Worm (Caenorhabditis elegans): ENCODE data around the gene C47E12.14.

C47E12.14 gene

DNA sequence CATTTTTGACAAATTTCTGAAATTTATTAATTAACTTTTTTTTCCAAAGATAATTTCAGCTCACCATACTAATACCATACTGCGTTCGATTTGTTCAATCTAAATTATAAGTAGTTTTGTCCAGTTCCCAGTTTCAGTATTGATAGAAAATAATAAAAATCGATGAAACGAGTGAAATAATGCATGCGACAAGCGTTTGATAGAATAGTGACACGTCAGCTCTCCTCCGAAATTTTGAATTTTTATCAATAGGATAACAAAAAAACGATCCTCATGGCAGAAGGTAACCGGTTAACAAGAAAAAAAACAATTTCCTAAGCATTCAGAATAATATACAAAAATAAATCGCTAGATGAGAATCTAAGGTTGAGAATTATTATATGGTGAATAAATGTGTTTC is 25.6 kb upstream of the C47E12.14 start, which contains the start of gene C47E12.3:
Gene C47E12.3, minus strand, starts transcription at position 101 of the 400 bp plus-strand sequence.
- TF ChIP-seq hmbx-1 (tag; optimal IDR thresholded peaks at IDR 0.05) = no peak
- no peak for TF ChIP-seq aly-1 (tag; optimal IDR thresholded peaks at IDR 0.05)
- TF ChIP-seq ama-1 (optimal IDR thresholded peaks at IDR 0.05) = no peak
- TF ChIP-seq ceh-13 (GFP tag; optimal IDR thresholded peaks at IDR 0.05) = no peak
- no peak for TF ChIP-seq hnd-1 (tag; optimal IDR thresholded peaks at IDR 0.05)
- TF ChIP-seq scrt-1 (GFP tag; IDR thresholded peaks at IDR 0.05) = no peak
- TF ChIP-seq tbx-11 (GFP tag; IDR thresholded peaks at IDR 0.05) = no peak
- no peak for TF ChIP-seq sea-1 (GFP tag; conservative IDR thresholded peaks at IDR 0.05)
- no peak for TF ChIP-seq tbx-37 (GFP tag; conservative IDR thresholded peaks at IDR 0.05)
- TF ChIP-seq pes-1 (GFP tag; IDR thresholded peaks at IDR 0.05) = no peak
- no peak for TF ChIP-seq tra-4 (tag; optimal IDR thresholded peaks at IDR 0.05)
- no peak for TF ChIP-seq B0310.2 (tag; optimal IDR thresholded peaks at IDR 0.05)
- TF ChIP-seq ceh-36 (tag; optimal IDR thresholded peaks at IDR 0.05) = no peak
- TF ChIP-seq ets-7 (tag; optimal IDR thresholded peaks at IDR 0.05) = no peak
- TF ChIP-seq flt-1 (GFP tag; IDR thresholded peaks at IDR 0.05) = no peak
- TF ChIP-seq hmg-4 (GFP tag; optimal IDR thresholded peaks at IDR 0.05) = no peak
- no peak for TF ChIP-seq F13C5.2 (tag; optimal IDR thresholded peaks at IDR 0.05)

DNA sequence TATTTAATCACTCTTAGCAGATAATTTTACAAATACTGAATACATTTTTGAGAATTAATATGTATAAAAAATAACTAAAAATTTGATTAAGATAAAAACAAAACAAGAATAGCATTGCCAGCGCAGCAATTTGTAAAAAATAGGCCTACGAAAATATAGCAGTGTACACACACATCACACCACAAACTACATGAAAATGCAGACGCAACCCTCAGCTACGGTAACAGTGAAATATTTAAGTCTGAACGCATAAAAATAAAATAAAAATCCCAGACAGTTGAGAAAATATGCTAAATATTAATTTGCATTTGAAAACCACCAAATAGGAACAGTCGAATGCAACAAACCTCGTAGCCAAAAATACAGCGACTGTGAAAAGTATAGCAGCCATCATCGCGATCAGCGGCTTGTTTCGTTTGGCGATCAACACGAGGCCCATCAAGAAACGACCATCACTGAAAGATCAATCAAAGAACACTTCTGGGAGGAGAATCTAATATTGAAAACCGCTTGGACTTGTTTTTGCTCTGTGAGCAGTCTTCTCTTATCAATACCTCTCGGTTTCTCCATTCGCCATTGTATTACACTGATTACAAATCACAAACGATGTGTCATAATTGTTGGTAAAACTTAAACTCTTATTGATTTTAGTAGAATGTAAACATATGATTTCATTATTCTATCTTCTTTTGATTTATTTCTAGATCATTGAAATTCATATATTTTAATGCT is 22.5 kb upstream of the C47E12.14 start, which contains the start of gene pyp-1:
Gene pyp-1, minus strand, starts transcription at position 439 of the 732 bp plus-strand sequence.
- TF ChIP-seq ceh-13 (GFP tag; optimal IDR thresholded peaks at IDR 0.05) (no peak), ama-1 (optimal IDR thresholded peaks at IDR 0.05) (no peak), hmg-4 (GFP tag; optimal IDR thresholded peaks at IDR 0.05) (no peak), B0310.2 (tag; optimal IDR thresholded peaks at IDR 0.05) (no peak), tbx-11 (GFP tag; IDR thresholded peaks at IDR 0.05) (no peak)

DNA sequence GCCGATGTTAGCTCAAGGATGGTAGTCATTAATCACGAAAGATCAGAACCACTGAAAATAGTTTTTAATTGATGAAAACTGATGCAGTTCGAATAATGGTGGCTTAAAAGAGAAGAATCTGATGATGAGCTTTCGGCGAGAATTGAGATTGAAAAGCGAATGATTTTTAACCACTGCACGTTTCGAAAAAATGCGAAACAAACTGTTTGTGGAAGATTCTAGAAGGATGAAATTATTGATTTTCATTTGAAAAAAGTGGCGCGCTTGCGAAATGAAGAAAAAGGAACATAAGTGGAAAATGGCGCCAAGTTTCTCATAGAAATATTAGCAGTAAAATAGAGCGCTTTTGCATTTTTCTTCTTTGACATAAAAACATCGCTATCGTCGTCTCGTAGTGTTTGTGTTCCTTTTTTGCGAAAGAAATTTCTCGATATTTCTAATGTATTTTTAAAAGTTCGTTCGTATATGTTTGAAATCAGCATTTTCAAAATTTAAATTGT is 18.8 kb upstream of the C47E12.14 start, which contains the start of gene uba-1:
Gene uba-1, minus strand, starts transcription at position 51 of the 500 bp plus-strand sequence.
- TF ChIP-seq tbx-11 (GFP tag; IDR thresholded peaks at IDR 0.05) = no peak
- TF ChIP-seq ama-1 (optimal IDR thresholded peaks at IDR 0.05) = peak; percentile 61

DNA sequence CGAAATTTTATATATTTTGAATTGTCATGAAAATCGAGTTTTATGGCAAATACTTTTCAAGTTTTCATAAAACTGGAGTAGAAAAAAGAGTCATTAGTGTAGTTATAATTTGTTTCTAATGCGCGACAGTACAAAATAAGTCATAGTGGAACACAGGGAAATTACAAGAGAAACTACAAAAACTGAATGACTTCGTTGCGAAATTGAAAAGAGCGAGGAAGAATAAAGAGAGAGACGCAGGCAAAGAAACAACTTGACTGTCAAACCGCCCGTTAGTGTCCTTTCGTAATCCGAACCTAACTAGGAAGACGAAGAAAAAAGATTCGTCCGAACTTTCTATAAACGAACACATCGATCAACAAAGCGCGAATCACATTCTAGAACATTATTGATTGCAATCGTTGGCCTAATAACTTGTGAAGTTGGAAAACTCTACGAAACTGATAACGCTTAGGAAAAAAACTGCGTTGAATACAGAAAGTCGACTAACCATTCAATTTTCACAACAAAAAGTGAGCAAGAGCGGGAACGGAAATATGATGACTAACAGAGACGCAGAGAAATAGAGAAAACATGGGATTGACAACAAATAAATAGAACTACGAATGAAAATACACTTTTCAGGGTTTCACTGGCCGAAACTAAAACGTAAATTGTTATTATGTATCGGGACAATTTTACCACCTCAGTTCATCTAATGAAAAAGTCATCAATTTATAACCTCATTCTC is 17.4 kb upstream of the C47E12.14 start:
- TF ChIP-seq pes-1 (GFP tag; IDR thresholded peaks at IDR 0.05) (no peak), aly-1 (tag; optimal IDR thresholded peaks at IDR 0.05) (no peak), hmbx-1 (tag; optimal IDR thresholded peaks at IDR 0.05) (no peak), scrt-1 (GFP tag; IDR thresholded peaks at IDR 0.05) (no peak), ets-7 (tag; optimal IDR thresholded peaks at IDR 0.05) (no peak), ama-1 (optimal IDR thresholded peaks at IDR 0.05) (no peak), ceh-36 (tag; optimal IDR thresholded peaks at IDR 0.05) (no peak), flt-1 (GFP tag; IDR thresholded peaks at IDR 0.05) (no peak), tbx-37 (GFP tag; conservative IDR thresholded peaks at IDR 0.05) (no peak), ceh-13 (GFP tag; optimal IDR thresholded peaks at IDR 0.05) (no peak)

DNA sequence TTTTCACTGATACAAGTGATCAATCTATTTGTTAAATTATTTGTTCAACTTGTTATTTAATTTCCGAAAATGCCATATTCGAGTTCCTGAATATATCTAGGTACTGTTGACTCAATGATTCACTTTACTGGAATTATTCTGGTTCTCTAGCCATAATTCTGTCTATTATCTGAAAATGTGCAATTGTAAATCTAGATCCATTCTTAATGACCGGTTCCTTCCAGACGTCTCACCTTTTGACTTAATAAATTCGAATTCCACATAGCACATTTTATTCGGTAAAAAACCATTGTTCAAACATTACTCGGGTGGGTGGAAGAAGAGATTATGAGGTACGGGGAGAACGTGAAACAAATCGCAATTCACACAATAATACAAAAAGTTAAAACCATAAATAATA is 13.2 kb upstream of the C47E12.14 start:
- no peak for TF ChIP-seq ets-7 (tag; optimal IDR thresholded peaks at IDR 0.05)

DNA sequence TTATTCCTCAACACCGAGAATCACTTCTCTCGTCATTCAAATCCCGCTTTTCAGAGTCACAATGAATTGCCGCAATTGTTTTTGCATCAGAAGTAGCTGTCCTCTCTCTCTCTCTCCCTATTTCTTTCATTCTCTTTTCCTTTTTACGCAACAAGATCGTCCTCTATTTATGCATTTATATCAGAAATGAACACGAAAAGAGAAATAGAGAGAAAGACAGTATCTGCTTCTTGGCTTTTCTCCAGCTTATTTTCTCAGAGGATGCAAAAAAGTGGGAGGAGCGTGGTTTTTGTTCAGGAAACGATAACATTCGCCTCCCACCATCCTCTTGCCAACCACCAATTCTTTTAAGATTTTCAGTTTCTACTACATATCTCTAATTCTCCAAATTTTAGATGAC is 6.7 kb upstream of the C47E12.14 start, which contains the start of gene mam-2:
Gene mam-2, plus strand, starts transcription at position 301 of the 400 bp plus-strand sequence.
- TF ChIP-seq tbx-11 (GFP tag; IDR thresholded peaks at IDR 0.05) = no peak
- TF ChIP-seq ceh-36 (tag; optimal IDR thresholded peaks at IDR 0.05) = no peak
- no peak for TF ChIP-seq hnd-1 (tag; optimal IDR thresholded peaks at IDR 0.05)
- no peak for TF ChIP-seq ama-1 (optimal IDR thresholded peaks at IDR 0.05)
- no peak for TF ChIP-seq tbx-37 (GFP tag; conservative IDR thresholded peaks at IDR 0.05)
- no peak for TF ChIP-seq tra-4 (tag; optimal IDR thresholded peaks at IDR 0.05)
- TF ChIP-seq ceh-13 (GFP tag; optimal IDR thresholded peaks at IDR 0.05) = no peak
- TF ChIP-seq pes-1 (GFP tag; IDR thresholded peaks at IDR 0.05) = no peak
- no peak for TF ChIP-seq B0310.2 (tag; optimal IDR thresholded peaks at IDR 0.05)
- no peak for TF ChIP-seq flt-1 (GFP tag; IDR thresholded peaks at IDR 0.05)
- TF ChIP-seq hmg-4 (GFP tag; optimal IDR thresholded peaks at IDR 0.05) = no peak
- no peak for TF ChIP-seq aly-1 (tag; optimal IDR thresholded peaks at IDR 0.05)
- TF ChIP-seq ets-7 (tag; optimal IDR thresholded peaks at IDR 0.05) = no peak
- no peak for TF ChIP-seq F13C5.2 (tag; optimal IDR thresholded peaks at IDR 0.05)
- TF ChIP-seq scrt-1 (GFP tag; IDR thresholded peaks at IDR 0.05) = no peak
- TF ChIP-seq sea-1 (GFP tag; conservative IDR thresholded peaks at IDR 0.05) = no peak
- TF ChIP-seq hmbx-1 (tag; optimal IDR thresholded peaks at IDR 0.05) = no peak

DNA sequence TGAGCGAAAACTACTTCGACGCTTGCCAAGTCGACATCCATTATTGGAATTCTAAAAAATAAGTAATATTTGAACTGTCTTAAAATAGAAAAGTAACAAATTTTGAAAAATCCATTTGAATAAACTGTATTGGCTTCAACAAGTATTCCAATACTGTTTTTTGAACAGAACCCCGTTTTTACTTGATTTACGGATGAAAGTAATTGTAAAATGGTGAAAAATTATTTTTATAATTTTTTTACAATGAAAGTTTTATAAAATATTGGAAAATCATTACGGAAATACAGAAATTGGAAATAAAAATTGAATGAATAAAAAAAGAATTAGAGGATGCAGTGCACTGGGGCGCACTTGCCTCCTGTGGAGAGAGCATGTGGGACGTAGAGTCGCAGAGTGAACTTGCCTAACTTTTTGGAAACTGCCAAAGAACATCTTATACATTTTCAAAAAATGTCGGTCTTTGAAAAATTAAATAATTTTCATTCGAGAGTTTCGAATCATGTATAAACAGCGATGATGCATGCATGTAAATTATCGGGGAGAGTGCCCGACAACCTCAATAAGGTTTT is 6.1 kb upstream of the C47E12.14 start, which contains the start of gene rrp-1:
Gene rrp-1, minus strand, starts transcription at position 51 of the 569 bp plus-strand sequence.
- TF ChIP-seq aly-1 (tag; optimal IDR thresholded peaks at IDR 0.05) = no peak
- no peak for TF ChIP-seq tbx-11 (GFP tag; IDR thresholded peaks at IDR 0.05)
- no peak for TF ChIP-seq flt-1 (GFP tag; IDR thresholded peaks at IDR 0.05)
- no peak for TF ChIP-seq tra-4 (tag; optimal IDR thresholded peaks at IDR 0.05)
- no peak for TF ChIP-seq F13C5.2 (tag; optimal IDR thresholded peaks at IDR 0.05)
- no peak for TF ChIP-seq B0310.2 (tag; optimal IDR thresholded peaks at IDR 0.05)
- no peak for TF ChIP-seq ets-7 (tag; optimal IDR thresholded peaks at IDR 0.05)
- no peak for TF ChIP-seq hmg-4 (GFP tag; optimal IDR thresholded peaks at IDR 0.05)
- no peak for TF ChIP-seq hmbx-1 (tag; optimal IDR thresholded peaks at IDR 0.05)
- no peak for TF ChIP-seq pes-1 (GFP tag; IDR thresholded peaks at IDR 0.05)
- no peak for TF ChIP-seq ama-1 (optimal IDR thresholded peaks at IDR 0.05)
- TF ChIP-seq ceh-36 (tag; optimal IDR thresholded peaks at IDR 0.05) = no peak
